Worm (Caenorhabditis elegans) whole organism, L1 larva: ENCODE results near the gene C45B2.3.

Experiments used
- C04F5.9 ChIP-seq: sonication (generic microtip); optimal IDR thresholded peaks from 2 replicates; lab custom pipeline; 2016; ENCODE audit warnings: missing genetic modification characterization, missing compliant biosample characterization
- C16A3.4 ChIP-seq: fragments of 150-350 bp; optimal IDR thresholded peaks from 2 replicates; lab custom pipeline; 2014; ENCODE audit warnings: missing biosample characterization, missing genetic modification characterization
- F16B12.6 ChIP-seq: fragments of 150-350 bp; optimal IDR thresholded peaks from 2 replicates; lab custom pipeline; 2014; ENCODE audit warnings: missing biosample characterization, missing genetic modification characterization
- Y116A8C.19 ChIP-seq: sonication (generic microtip); optimal IDR thresholded peaks from 2 replicates; lab custom pipeline; 2016; ENCODE audit warnings: missing compliant biosample characterization, missing genetic modification characterization, borderline replicate concordance
- alr-1 ChIP-seq: fragments of 200-800 bp; sonication (Bioruptor generic); optimal IDR thresholded peaks from 2 replicates; lab custom pipeline; 2018; ENCODE audit warnings: borderline replicate concordance, mild to moderate bottlenecking, missing genetic modification characterization, missing compliant biosample characterization
- aly-2 ChIP-seq: fragments of 150-350 bp; optimal IDR thresholded peaks from 2 replicates; lab custom pipeline; 2014; ENCODE audit warnings: missing biosample characterization, missing genetic modification characterization
- blmp-1 ChIP-seq: fragments of 150-350 bp; optimal IDR thresholded peaks from 2 replicates; lab custom pipeline; 2014; ENCODE audit warnings: missing biosample characterization, missing genetic modification characterization
- ceh-63 ChIP-seq: fragments of 200-800 bp; sonication (Bioruptor generic); optimal IDR thresholded peaks from 2 replicates; lab custom pipeline; 2018; ENCODE audit warnings: mild to moderate bottlenecking, missing genetic modification characterization, missing compliant biosample characterization
- ceh-90 ChIP-seq: sonication (generic microtip); optimal IDR thresholded peaks from 2 replicates; lab custom pipeline; 2016; ENCODE audit warnings: missing genetic modification characterization, missing compliant biosample characterization
- efl-3 ChIP-seq: fragments of 200-800 bp; sonication (Bioruptor generic); optimal IDR thresholded peaks from 2 replicates; lab custom pipeline; 2018; ENCODE audit warnings: mild to moderate bottlenecking, missing genetic modification characterization, missing compliant biosample characterization
- egl-13 ChIP-seq: sonication (generic microtip); optimal IDR thresholded peaks from 2 replicates; lab custom pipeline; 2016; ENCODE audit warnings: missing genotype, missing genetic modification reagents, missing genetic modification characterization, missing compliant biosample characterization
- elt-2 ChIP-seq: sonication (generic microtip); optimal IDR thresholded peaks from 2 replicates; lab custom pipeline; 2016; ENCODE audit warnings: missing genetic modification characterization, mild to moderate bottlenecking, inconsistent platforms, missing compliant biosample characterization, missing genetic modification reagents
- elt-3 ChIP-seq, 6 experiments: fragments of 150-350 bp in 1 of 6; sonication (generic microtip); optimal IDR thresholded peaks; 2 replicates each; lab custom pipeline; 2017 to 2018; ENCODE audit warnings: missing biosample characterization in 6 of 6, missing genetic modification characterization in 6 of 6, inconsistent platforms in 1 of 6
- fkh-4 ChIP-seq: sonication (generic microtip); optimal IDR thresholded peaks from 2 replicates; lab custom pipeline; 2016; ENCODE audit warnings: missing compliant biosample characterization, missing genetic modification characterization, borderline replicate concordance
- fkh-8 ChIP-seq: sonication (generic microtip); optimal IDR thresholded peaks from 2 replicates; lab custom pipeline; 2016; ENCODE audit warnings: mild to moderate bottlenecking, missing genetic modification characterization, missing compliant biosample characterization
- hlh-17 ChIP-seq: fragments of 200-800 bp; sonication (Bioruptor generic); optimal IDR thresholded peaks from 2 replicates; lab custom pipeline; 2018; ENCODE audit warnings: missing genetic modification characterization, mild to moderate bottlenecking, missing compliant biosample characterization, moderate library complexity, borderline replicate concordance
- hlh-4 ChIP-seq: sonication (generic microtip); optimal IDR thresholded peaks from 2 replicates; lab custom pipeline; 2016; ENCODE audit warnings: mild to moderate bottlenecking, missing genetic modification characterization, missing compliant biosample characterization
- hpl-2 ChIP-seq: fragments of 150-350 bp; optimal IDR thresholded peaks from 2 replicates; lab custom pipeline; 2014; ENCODE audit warnings: missing biosample characterization, missing genetic modification reagents, missing genetic modification characterization
- isw-1 ChIP-seq: fragments of 200-800 bp; sonication (Bioruptor generic); IDR thresholded peaks from 2 replicates; pipeline ENCODE4 v1.3.6; 2022; ENCODE audit warnings: missing genetic modification characterization, missing compliant biosample characterization
- lin-13 ChIP-seq: fragments of 150-350 bp; optimal IDR thresholded peaks from 2 replicates; lab custom pipeline; 2014; ENCODE audit warnings: missing biosample characterization, missing genetic modification reagents, missing genetic modification characterization
- lin-14 ChIP-seq: fragments of 200-800 bp; sonication (Bioruptor generic); optimal IDR thresholded peaks from 2 replicates; lab custom pipeline; 2018; ENCODE audit warnings: mild to moderate bottlenecking, missing genetic modification characterization, moderate library complexity, missing compliant biosample characterization
- lin-15B ChIP-seq: fragments of 150-350 bp; sonication (generic microtip); optimal IDR thresholded peaks from 3 replicates; lab custom pipeline; 2014; ENCODE audit warnings: missing biosample characterization, missing genetic modification characterization
- lir-3 ChIP-seq: sonication (generic microtip); optimal IDR thresholded peaks from 2 replicates; lab custom pipeline; 2016; ENCODE audit warnings: mild to moderate bottlenecking, missing genetic modification characterization, moderate library complexity, missing compliant biosample characterization; ENCODE audit not compliant: poor library complexity
- lsy-2 ChIP-seq, 2 experiments: fragments of 150-350 bp; optimal IDR thresholded peaks; 2 replicates each; lab custom pipeline; 2014; ENCODE audit warnings: missing biosample characterization in 2 of 2, missing genetic modification characterization in 2 of 2
- mef-2 ChIP-seq: fragments of 150-350 bp; optimal IDR thresholded peaks from 2 replicates; lab custom pipeline; 2014; ENCODE audit warnings: missing biosample characterization, missing genetic modification characterization
- nhr-19 ChIP-seq: fragments of 200-800 bp; sonication (Bioruptor generic); conservative IDR thresholded peaks from 2 replicates; pipeline ENCODE4 v1.3.6; 2022; ENCODE audit warnings: missing genetic modification characterization, missing compliant biosample characterization
- nhr-20 ChIP-seq: sonication (generic microtip); optimal IDR thresholded peaks from 2 replicates; lab custom pipeline; 2016; ENCODE audit warnings: mild to moderate bottlenecking, missing genetic modification characterization, missing compliant biosample characterization
- nhr-237 ChIP-seq: fragments of 150-350 bp; optimal IDR thresholded peaks from 2 replicates; lab custom pipeline; 2014; ENCODE audit warnings: missing biosample characterization, missing genetic modification characterization
- nhr-47 ChIP-seq: sonication (generic microtip); optimal IDR thresholded peaks from 2 replicates; lab custom pipeline; 2016; ENCODE audit warnings: mild to moderate bottlenecking, missing genetic modification characterization, moderate library complexity, missing compliant biosample characterization
- nhr-71 ChIP-seq: sonication (generic microtip); optimal IDR thresholded peaks from 2 replicates; lab custom pipeline; 2016; ENCODE audit warnings: mild to moderate bottlenecking, missing genetic modification characterization, moderate library complexity, missing compliant biosample characterization
- nhr-77 ChIP-seq: fragments of 150-350 bp; optimal IDR thresholded peaks from 2 replicates; lab custom pipeline; 2014; ENCODE audit warnings: missing biosample characterization, missing genetic modification characterization
- nhr-84 ChIP-seq: sonication (generic microtip); optimal IDR thresholded peaks from 2 replicates; lab custom pipeline; 2017; ENCODE audit warnings: missing biosample characterization, missing genetic modification characterization
- nhr-90 ChIP-seq: sonication (generic microtip); optimal IDR thresholded peaks from 2 replicates; lab custom pipeline; 2016; ENCODE audit warnings: mild to moderate bottlenecking, missing genetic modification characterization, missing compliant biosample characterization; ENCODE audit not compliant: poor library complexity
- pag-3 ChIP-seq: sonication (generic microtip); optimal IDR thresholded peaks from 2 replicates; lab custom pipeline; 2017; ENCODE audit warnings: missing genetic modification characterization, mild to moderate bottlenecking, missing compliant biosample characterization, antibody characterized with exemption, borderline replicate concordance; ENCODE audit not compliant: insufficient read depth
- pax-3 ChIP-seq: fragments of 200-800 bp; sonication (Bioruptor generic); optimal IDR thresholded peaks from 2 replicates; lab custom pipeline; 2018; ENCODE audit warnings: mild to moderate bottlenecking, missing genetic modification characterization, moderate library complexity, missing compliant biosample characterization
- pqm-1 ChIP-seq: sonication (generic microtip); optimal IDR thresholded peaks from 3 replicates; lab custom pipeline; 2017; ENCODE audit warnings: missing biosample characterization, missing genetic modification characterization
- sox-4 ChIP-seq: sonication (generic microtip); optimal IDR thresholded peaks from 2 replicates; lab custom pipeline; 2016; ENCODE audit warnings: missing genetic modification characterization, missing compliant biosample characterization
- sptf-1 ChIP-seq: fragments of 150-350 bp; optimal IDR thresholded peaks from 2 replicates; lab custom pipeline; 2014; ENCODE audit warnings: missing biosample characterization, missing genetic modification characterization
- unc-130 ChIP-seq: fragments of 150-350 bp; optimal IDR thresholded peaks from 2 replicates; lab custom pipeline; 2017; ENCODE audit warnings: missing biosample characterization, missing genetic modification characterization, inconsistent platforms
- unc-30 ChIP-seq: sonication (generic microtip); optimal IDR thresholded peaks from 2 replicates; lab custom pipeline; 2017; ENCODE audit warnings: missing biosample characterization, missing genetic modification characterization
- unc-62 ChIP-seq: fragments of 150-350 bp; optimal IDR thresholded peaks from 2 replicates; lab custom pipeline; 2014; ENCODE audit warnings: missing biosample characterization, missing genetic modification reagents, missing genetic modification characterization
- unc-98 ChIP-seq: fragments of 200-800 bp; sonication (Bioruptor generic); IDR thresholded peaks from 2 replicates; pipeline ENCODE4 v1.3.6; 2022; ENCODE audit warnings: missing genetic modification characterization, missing compliant biosample characterization
- vab-15 ChIP-seq: sonication (generic microtip); optimal IDR thresholded peaks from 2 replicates; lab custom pipeline; 2017; ENCODE audit warnings: missing genotype, mild to moderate bottlenecking, missing genetic modification characterization, missing compliant biosample characterization
- xbp-1 ChIP-seq: sonication (generic microtip); optimal IDR thresholded peaks from 2 replicates; lab custom pipeline; 2016; ENCODE audit warnings: missing genetic modification characterization, missing compliant biosample characterization
- zag-1 ChIP-seq: fragments of 150-350 bp; optimal IDR thresholded peaks from 2 replicates; lab custom pipeline; 2014; ENCODE audit warnings: missing biosample characterization, missing genetic modification characterization
- ztf-4 ChIP-seq: fragments of 150-350 bp; optimal IDR thresholded peaks from 2 replicates; lab custom pipeline; 2014; ENCODE audit warnings: missing biosample characterization, missing genetic modification characterization

C45B2.3 gene

DNA sequence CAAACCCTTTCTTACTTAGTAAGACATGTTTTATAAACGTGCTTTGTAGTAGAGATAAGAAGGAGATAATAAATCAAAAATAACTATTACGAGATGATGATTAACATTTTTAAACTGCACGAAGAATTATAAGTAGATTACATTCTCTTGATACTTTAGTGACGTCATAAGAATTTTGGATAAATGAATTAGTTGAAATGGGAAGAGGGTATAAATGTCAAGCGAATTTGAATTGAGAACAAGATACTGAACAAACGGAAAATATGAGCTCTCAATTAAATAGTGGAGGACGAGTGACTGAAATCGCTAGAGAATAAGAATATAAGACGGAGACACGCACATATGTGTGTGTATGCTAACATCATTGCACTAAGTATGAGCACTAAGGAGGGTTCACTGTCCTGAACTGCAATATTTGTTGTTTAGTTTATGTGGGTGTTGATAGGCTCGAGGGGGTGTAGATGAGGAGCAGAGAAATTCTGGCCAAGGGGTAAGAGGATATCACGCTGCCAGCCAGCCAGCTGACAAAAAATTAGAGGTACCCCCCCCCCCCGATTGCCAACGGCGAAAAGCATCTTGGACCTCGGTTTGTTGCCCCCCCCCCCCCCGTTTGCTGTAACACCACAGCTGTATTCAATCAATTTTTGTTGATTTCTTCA is 42.2 kb upstream of the C45B2.3 start (continued):
- no peak for TF ChIP-seq aly-2
- no peak for TF ChIP-seq nhr-237 (tag; lab: Kevin White, UChicago)
- TF ChIP-seq ceh-63 (GFP tag; lab: Kevin White, UChicago) = no peak
- no peak for TF ChIP-seq fkh-8 (tag; lab: Kevin White, UChicago)
- no peak for TF ChIP-seq mef-2 (tag; lab: Kevin White, UChicago)
- TF ChIP-seq nhr-20 = peak; percentile 31
- TF ChIP-seq hpl-2 = no peak
- no peak for TF ChIP-seq Y116A8C.19 (tag; lab: Kevin White, UChicago)
- TF ChIP-seq nhr-90 (tag; lab: Kevin White, UChicago) = peak; percentile 11
- TF ChIP-seq unc-130 (tag; lab: Kevin White, UChicago) = no peak
- no peak for TF ChIP-seq sox-4 (tag; lab: Kevin White, UChicago)
- no peak for TF ChIP-seq unc-30
- no peak for TF ChIP-seq unc-98 (GFP tag; lab: Robert Waterston, UW)
- no peak for TF ChIP-seq pag-3 (tag; lab: Kevin White, UChicago)
- TF ChIP-seq lir-3 (tag; lab: Kevin White, UChicago) = no peak
- TF ChIP-seq nhr-77 = no peak
- no peak for TF ChIP-seq lsy-2 (tag; optimal IDR thresholded peaks at IDR 0.05; lab: Kevin White, UChicago)
- no peak for TF ChIP-seq F16B12.6 (tag; lab: Kevin White, UChicago)

- TF ChIP-seq efl-3 (GFP tag; lab: Kevin White, UChicago) = no peak
- TF ChIP-seq hlh-17 (GFP tag; lab: Kevin White, UChicago) = no peak
- TF ChIP-seq pqm-1 (tag; lab: Kevin White, UChicago) = no peak
- TF ChIP-seq elt-2 (tag; lab: Kevin White, UChicago) = peak; percentile 27
- TF ChIP-seq Y116A8C.19 (tag; lab: Kevin White, UChicago) = no peak
- TF ChIP-seq blmp-1 (tag; lab: Kevin White, UChicago) = peak; percentile 5
- TF ChIP-seq, all 84 proteins: peak for 2
Observed at ce11 chrX:6041094-6041441, 41.7 kb upstream of the C45B2.3 start.

DNA sequence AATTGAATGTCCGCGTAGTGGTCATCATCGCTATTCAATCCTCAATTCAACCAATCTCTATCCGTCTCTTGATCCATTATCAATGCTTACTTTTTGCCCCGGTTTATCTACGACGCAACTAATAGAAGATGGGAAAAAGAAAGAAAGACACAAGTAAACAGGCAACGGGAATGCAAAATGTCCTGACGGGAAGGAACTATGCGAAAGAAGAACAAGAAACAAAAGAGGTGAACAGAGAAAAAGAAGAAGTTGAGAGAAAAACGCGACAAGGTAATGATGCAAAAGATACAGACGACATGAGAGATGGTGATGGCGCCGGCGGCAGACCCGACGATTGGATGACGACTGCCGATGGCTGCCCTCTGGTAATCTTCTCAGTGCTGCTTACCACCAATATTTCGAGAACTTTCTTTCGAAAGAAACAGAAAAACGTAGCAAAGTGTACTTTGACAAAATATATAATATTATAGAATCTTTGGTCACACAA is 40.7 kb upstream of the C45B2.3 start:
- TF ChIP-seq lin-13 (GFP tag; lab: Kevin White, UChicago) = peak; percentile 31
- TF ChIP-seq C04F5.9 (tag; lab: Kevin White, UChicago) = no peak
- TF ChIP-seq lsy-2 (tag; optimal IDR thresholded peaks at IDR 0.05; lab: Kevin White, UChicago) = peak; percentile 60 to 85
- no peak for TF ChIP-seq nhr-84 (tag; lab: Kevin White, UChicago)
- TF ChIP-seq mef-2 (tag; lab: Kevin White, UChicago) = no peak
- TF ChIP-seq blmp-1 (tag; lab: Kevin White, UChicago) = peak; percentile 91
- peak; percentile 60 for TF ChIP-seq nhr-47 (tag; lab: Kevin White, UChicago)
- peak; percentile 77 for TF ChIP-seq xbp-1 (tag; lab: Kevin White, UChicago)
- no peak for TF ChIP-seq unc-62
- peak; percentile 90 for TF ChIP-seq nhr-71
- TF ChIP-seq alr-1 = no peak
- peak; percentile 68 for TF ChIP-seq nhr-77
- peak; percentile 72; the same call in 1 of the 2 replicates for TF ChIP-seq nhr-19 (GFP tag; lab: Robert Waterston, UW)
- peak; percentile 94 for TF ChIP-seq lin-14 (GFP tag; lab: Kevin White, UChicago)
- TF ChIP-seq zag-1 (tag; lab: Kevin White, UChicago) = no peak
- TF ChIP-seq pax-3 (tag; lab: Kevin White, UChicago) = no peak
- no peak for TF ChIP-seq vab-15 (tag; lab: Kevin White, UChicago)
- peak; percentile 15 for TF ChIP-seq pag-3 (tag; lab: Kevin White, UChicago)
- peak; percentile 72 for TF ChIP-seq C16A3.4 (tag; lab: Kevin White, UChicago)
- no peak for TF ChIP-seq unc-30
- no peak for TF ChIP-seq hlh-4 (tag; lab: Kevin White, UChicago)
- no peak for TF ChIP-seq lin-15B (tag; lab: Kevin White, UChicago)
- no peak for TF ChIP-seq fkh-4 (tag; lab: Kevin White, UChicago)
- TF ChIP-seq efl-3 (GFP tag; lab: Kevin White, UChicago) = no peak
- peak; percentile 45 to 89 (median 70) for TF ChIP-seq elt-3 (tag; optimal IDR thresholded peaks at IDR 0.05; lab: Kevin White, UChicago)
- TF ChIP-seq egl-13 (tag; lab: Kevin White, UChicago) = peak; percentile 12
- TF ChIP-seq sptf-1 (tag; lab: Kevin White, UChicago) = no peak
- no peak for TF ChIP-seq isw-1 (GFP tag; lab: Robert Waterston, UW)
- peak; percentile 78 for TF ChIP-seq elt-2 (tag; lab: Kevin White, UChicago)
- TF ChIP-seq ceh-90 = no peak
- TF ChIP-seq ztf-4 (tag; lab: Kevin White, UChicago) = peak; percentile 23
